Worm (Caenorhabditis elegans) whole organism, young adult: ENCODE data around the gene srbc-39.
A peak's percentile ranks its signal among the peaks of the same experiment; 100 is the strongest.

Source experiments
- B0019.2 ChIP-seq: fragments of 200-800 bp; sonication (Bioruptor generic); conservative IDR thresholded peaks from 2 replicates; pipeline ENCODE4 v1.3.6; 2022; ENCODE audit warnings: missing genetic modification reagents, missing genetic modification characterization, missing compliant biosample characterization
- B0261.1 ChIP-seq: sonication (generic microtip); optimal IDR thresholded peaks from 2 replicates; lab custom pipeline; 2016; ENCODE audit warnings: mild to moderate bottlenecking, missing genetic modification characterization, moderate library complexity, missing compliant biosample characterization
- B0336.3 ChIP-seq: fragments of 200-800 bp; sonication (Bioruptor generic); IDR thresholded peaks from 2 replicates; pipeline ENCODE4 v1.3.6; 2022; ENCODE audit warnings: missing genetic modification characterization, missing compliant biosample characterization
- F37B4.10 ChIP-seq: fragments of 200-800 bp; sonication (Bioruptor generic); IDR thresholded peaks from 2 replicates; pipeline ENCODE4 v1.3.6; 2022; ENCODE audit warnings: missing genetic modification characterization, missing compliant biosample characterization
- K11D2.4 ChIP-seq: fragments of 200-800 bp; sonication (Bioruptor generic); IDR thresholded peaks from 2 replicates; pipeline ENCODE4 v1.3.6; 2022; ENCODE audit warnings: missing genetic modification reagents, missing genetic modification characterization, missing compliant biosample characterization
- K12H6.12 ChIP-seq: fragments of 200-800 bp; sonication (Bioruptor generic); optimal IDR thresholded peaks from 2 replicates; lab custom pipeline; 2018; ENCODE audit warnings: mild to moderate bottlenecking, missing genetic modification characterization, missing compliant biosample characterization
- T26A5.8 ChIP-seq: sonication (generic microtip); optimal IDR thresholded peaks from 2 replicates; lab custom pipeline; 2016; ENCODE audit warnings: missing genetic modification characterization, missing compliant biosample characterization
- Y53G8AR.9 ChIP-seq: fragments of 200-800 bp; sonication (Bioruptor generic); conservative IDR thresholded peaks from 2 replicates; pipeline ENCODE4 v1.3.6; 2022; ENCODE audit warnings: missing genetic modification reagents, missing genetic modification characterization, missing compliant biosample characterization
- Y56A3A.18 ChIP-seq: fragments of 200-800 bp; sonication (Bioruptor generic); IDR thresholded peaks from 2 replicates; pipeline ENCODE4 v1.3.6; 2022; ENCODE audit warnings: missing genetic modification reagents, missing genetic modification characterization, missing compliant biosample characterization
- Y67H2A.10 ChIP-seq: fragments of 200-800 bp; sonication (Bioruptor generic); conservative IDR thresholded peaks from 2 replicates; pipeline ENCODE4 v1.3.6; 2022; ENCODE audit warnings: missing genetic modification reagents, missing genetic modification characterization, missing compliant biosample characterization
- Y79H2A.3 ChIP-seq: fragments of 200-800 bp; sonication (Bioruptor generic); conservative IDR thresholded peaks from 2 replicates; pipeline ENCODE4 v1.3.6; 2022; ENCODE audit warnings: missing genetic modification reagents, missing genetic modification characterization, missing compliant biosample characterization
- Y95B8A.8 ChIP-seq: fragments of 200-800 bp; sonication (Bioruptor generic); IDR thresholded peaks from 2 replicates; pipeline ENCODE4 v1.3.6; 2022; ENCODE audit warnings: missing genetic modification reagents, missing genetic modification characterization, missing compliant biosample characterization
- ZK185.1 ChIP-seq: sonication (generic microtip); optimal IDR thresholded peaks from 2 replicates; lab custom pipeline; 2016; ENCODE audit warnings: mild to moderate bottlenecking, missing genetic modification characterization, missing compliant biosample characterization; ENCODE audit not compliant: poor library complexity, severe bottlenecking
- akir-1 ChIP-seq: fragments of 200-800 bp; sonication (Bioruptor generic); optimal IDR thresholded peaks from 2 replicates; lab custom pipeline; 2018; ENCODE audit warnings: mild to moderate bottlenecking, missing genetic modification characterization, moderate library complexity, missing compliant biosample characterization
- ama-1 ChIP-seq, 3 experiments: fragments of 150-350 bp in 1 of 3; sonication (generic microtip) in 2 of 3; optimal IDR thresholded peaks; 2 replicates each; lab custom pipeline; 2014 to 2018; ENCODE audit warnings: missing biosample characterization in 2 of 3, missing genetic modification characterization in 2 of 3, missing genetic modification reagents in 2 of 3
- aptf-2 ChIP-seq: fragments of 200-800 bp; sonication (Bioruptor generic); conservative IDR thresholded peaks from 2 replicates; pipeline ENCODE4 v1.3.6; 2022; ENCODE audit warnings: missing genetic modification reagents, missing genetic modification characterization, missing compliant biosample characterization
- aptf-3 ChIP-seq: fragments of 200-800 bp; sonication (Bioruptor generic); IDR thresholded peaks from 2 replicates; pipeline ENCODE4 v1.3.6; 2022; ENCODE audit warnings: missing genetic modification characterization, missing compliant biosample characterization
- bed-1 ChIP-seq: fragments of 200-800 bp; sonication (Bioruptor generic); IDR thresholded peaks from 2 replicates; pipeline ENCODE4 v1.3.6; 2022; ENCODE audit warnings: missing genetic modification reagents, missing genetic modification characterization, missing compliant biosample characterization
- ceh-27 ChIP-seq: fragments of 200-800 bp; sonication (Bioruptor generic); optimal IDR thresholded peaks from 2 replicates; lab custom pipeline; 2018; ENCODE audit warnings: mild to moderate bottlenecking, missing genetic modification characterization, moderate library complexity, missing compliant biosample characterization
- ceh-40 ChIP-seq: fragments of 200-800 bp; sonication (Bioruptor generic); IDR thresholded peaks from 2 replicates; pipeline ENCODE4 v1.3.6; 2022; ENCODE audit warnings: missing genetic modification characterization, missing compliant biosample characterization
- ceh-91 ChIP-seq: fragments of 200-800 bp; sonication (Bioruptor generic); IDR thresholded peaks from 2 replicates; pipeline ENCODE4 v1.3.6; 2022; ENCODE audit warnings: missing genetic modification reagents, missing genetic modification characterization, missing compliant biosample characterization
- efl-1 ChIP-seq: fragments of 150-350 bp; optimal IDR thresholded peaks from 2 replicates; lab custom pipeline; 2014; ENCODE audit warnings: missing biosample characterization, missing genetic modification reagents, missing genetic modification characterization
- ets-4 ChIP-seq: fragments of 200-800 bp; sonication (Bioruptor generic); optimal IDR thresholded peaks from 2 replicates; lab custom pipeline; 2018; ENCODE audit warnings: mild to moderate bottlenecking, missing genetic modification characterization, missing compliant biosample characterization
- him-1 ChIP-seq: sonication (generic microtip); optimal IDR thresholded peaks from 2 replicates; lab custom pipeline; 2016; ENCODE audit warnings: missing genotype, missing genetic modification reagents, missing genetic modification characterization, missing compliant biosample characterization
- hlh-12 ChIP-seq: sonication (generic microtip); optimal IDR thresholded peaks from 2 replicates; lab custom pipeline; 2016; ENCODE audit warnings: missing genetic modification characterization, missing compliant biosample characterization
- hmg-20 ChIP-seq: fragments of 200-800 bp; sonication (Bioruptor generic); IDR thresholded peaks from 2 replicates; pipeline ENCODE4 v1.3.6; 2022; ENCODE audit warnings: missing genetic modification reagents, missing genetic modification characterization, missing compliant biosample characterization
- let-607 ChIP-seq, 2 experiments: fragments of 200-800 bp in 1 of 2; sonication (Bioruptor generic) in 1 of 2; sonication (generic microtip) in 1 of 2; optimal IDR thresholded peaks; 2 replicates each; lab custom pipeline; 2016 to 2018; ENCODE audit warnings: mild to moderate bottlenecking in 2 of 2, missing compliant biosample characterization in 2 of 2, missing genetic modification characterization in 2 of 2, moderate library complexity in 2 of 2, missing genotype in 1 of 2
- lin-26 ChIP-seq: fragments of 200-800 bp; sonication (Bioruptor generic); IDR thresholded peaks from 2 replicates; pipeline ENCODE4 v1.3.6; 2022; ENCODE audit warnings: missing genetic modification reagents, missing genetic modification characterization, missing compliant biosample characterization
- madf-10 ChIP-seq: sonication (generic microtip); optimal IDR thresholded peaks from 2 replicates; lab custom pipeline; 2016; ENCODE audit warnings: mild to moderate bottlenecking, missing genetic modification characterization, missing compliant biosample characterization
- madf-6 ChIP-seq: fragments of 200-800 bp; sonication (Bioruptor generic); IDR thresholded peaks from 2 replicates; pipeline ENCODE4 v1.3.6; 2022; ENCODE audit warnings: missing genetic modification reagents, missing genetic modification characterization, missing compliant biosample characterization
- madf-8 ChIP-seq: fragments of 200-800 bp; sonication (Bioruptor generic); conservative IDR thresholded peaks from 2 replicates; pipeline ENCODE4 v1.3.6; 2022; ENCODE audit warnings: missing genetic modification reagents, missing genetic modification characterization, missing compliant biosample characterization
- nfya-1 ChIP-seq: sonication (generic microtip); optimal IDR thresholded peaks from 2 replicates; lab custom pipeline; 2017; ENCODE audit warnings: antibody characterized with exemption, missing compliant biosample characterization, missing genetic modification characterization, borderline replicate concordance; ENCODE audit not compliant: insufficient read depth
- nfyb-1 ChIP-seq: fragments of 200-800 bp; sonication (Bioruptor generic); IDR thresholded peaks from 2 replicates; pipeline ENCODE4 v1.3.6; 2022; ENCODE audit warnings: missing genetic modification reagents, missing genetic modification characterization, missing compliant biosample characterization
- nhr-120 ChIP-seq: fragments of 200-800 bp; sonication (Bioruptor generic); IDR thresholded peaks from 2 replicates; pipeline ENCODE4 v1.3.6; 2022; ENCODE audit warnings: missing genetic modification characterization, missing compliant biosample characterization
- nhr-80 ChIP-seq: sonication (generic microtip); optimal IDR thresholded peaks from 2 replicates; lab custom pipeline; 2016; ENCODE audit warnings: missing genetic modification characterization, missing compliant biosample characterization
- nhr-90 ChIP-seq: sonication (generic microtip); optimal IDR thresholded peaks from 2 replicates; lab custom pipeline; 2016; ENCODE audit warnings: missing genotype, mild to moderate bottlenecking, missing genetic modification characterization, missing compliant biosample characterization
- snpc-4 ChIP-seq, 5 experiments: fragments of 150-350 bp in 1 of 5; sonication (generic microtip) in 4 of 5; optimal IDR thresholded peaks; 2 replicates each; lab custom pipeline; 2014 to 2018; ENCODE audit warnings: missing genetic modification characterization in 5 of 5, missing biosample characterization in 3 of 5, antibody characterized with exemption in 2 of 5, mild to moderate bottlenecking in 2 of 5, missing compliant biosample characterization in 2 of 5, missing genotype in 2 of 5, moderate library complexity in 2 of 5, missing genetic modification reagents in 1 of 5
- tbp1 ChIP-seq: fragments of 200-800 bp; sonication (Bioruptor generic); optimal IDR thresholded peaks from 2 replicates; lab custom pipeline; 2018; ENCODE audit warnings: mild to moderate bottlenecking, missing genetic modification characterization, missing compliant biosample characterization
- tbx-9 ChIP-seq: sonication (generic microtip); optimal IDR thresholded peaks from 2 replicates; lab custom pipeline; 2016; ENCODE audit warnings: borderline replicate concordance, missing genetic modification characterization, inconsistent platforms, missing compliant biosample characterization
- xnd-1 ChIP-seq: sonication (generic microtip); optimal IDR thresholded peaks from 2 replicates; lab custom pipeline; 2016; ENCODE audit warnings: missing genotype, missing genetic modification reagents, missing genetic modification characterization, missing compliant biosample characterization
- zfh-2 ChIP-seq: fragments of 200-800 bp; sonication (Bioruptor generic); conservative IDR thresholded peaks from 2 replicates; pipeline ENCODE4 v1.3.6; 2022; ENCODE audit warnings: missing genetic modification reagents, missing genetic modification characterization, missing compliant biosample characterization
- ztf-28 ChIP-seq: fragments of 200-800 bp; sonication (Bioruptor generic); IDR thresholded peaks from 2 replicates; pipeline ENCODE4 v1.3.6; 2022; ENCODE audit warnings: missing genetic modification reagents, missing genetic modification characterization, missing compliant biosample characterization

Gene srbc-39

ce11 chrV:725807-726572 is 17.1 kb downstream of the srbc-39 start (continued):
- no peak for TF ChIP-seq B0261.1 (tag; lab: Kevin White, UChicago)
- no peak for TF ChIP-seq ceh-91 (GFP tag; lab: Robert Waterston, UW)
- no peak for TF ChIP-seq F37B4.10 (GFP tag; lab: Robert Waterston, UW)
- peak; percentile 77 for TF ChIP-seq ZK185.1 (tag; lab: Kevin White, UChicago)
- TF ChIP-seq T26A5.8 = no peak
- no peak for TF ChIP-seq let-607 (tag; optimal IDR thresholded peaks at IDR 0.05; lab: Kevin White, UChicago)
- TF ChIP-seq him-1 (tag; lab: Kevin White, UChicago) = no peak
- TF ChIP-seq nhr-120 (GFP tag; lab: Robert Waterston, UW) = peak; percentile 70; the same call in 1 of the 2 replicates
- no peak for TF ChIP-seq bed-1 (GFP tag; lab: Robert Waterston, UW)
- TF ChIP-seq ceh-40 (GFP tag; lab: Robert Waterston, UW) = no peak
- no peak for TF ChIP-seq tbp1 (GFP tag; lab: Kevin White, UChicago)
- TF ChIP-seq ceh-27 (GFP tag; lab: Kevin White, UChicago) = no peak
- no peak for TF ChIP-seq snpc-4 (GFP tag; optimal IDR thresholded peaks at IDR 0.05; lab: Kevin White, UChicago)
- TF ChIP-seq snpc-4 (tag; optimal IDR thresholded peaks at IDR 0.05; lab: Kevin White, UChicago) = no peak
- TF ChIP-seq ets-4 (GFP tag; lab: Kevin White, UChicago) = no peak
- TF ChIP-seq B0019.2 (GFP tag; lab: Robert Waterston, UW) = no peak
- peak; percentile 64 for TF ChIP-seq Y53G8AR.9 (GFP tag; lab: Robert Waterston, UW)
- no peak; the same call in 1 of the 2 replicates for TF ChIP-seq hmg-20 (GFP tag; lab: Robert Waterston, UW)
- no peak for TF ChIP-seq efl-1 (GFP tag; lab: Kevin White, UChicago)
- TF ChIP-seq zfh-2 (GFP tag; lab: Robert Waterston, UW) = 0 out of 2 replicates have a peak, but pooled peaks have one; percentile 27
- no peak for TF ChIP-seq Y67H2A.10 (GFP tag; lab: Robert Waterston, UW)
- no peak for TF ChIP-seq madf-8 (GFP tag; lab: Robert Waterston, UW)
- no peak for TF ChIP-seq tbx-9 (tag; lab: Kevin White, UChicago)
- TF ChIP-seq aptf-3 (GFP tag; lab: Robert Waterston, UW) = no peak
- no peak; the same call in 1 of the 2 replicates for TF ChIP-seq lin-26
- no peak for TF ChIP-seq akir-1 (GFP tag; lab: Kevin White, UChicago)
- peak; percentile 5 for TF ChIP-seq nhr-90 (tag; lab: Kevin White, UChicago)
- no peak for TF ChIP-seq madf-6
- no peak for TF ChIP-seq hlh-12

ce11 chrV:726573-727483 is 17.9 kb downstream of the srbc-39 start:
- TF ChIP-seq Y56A3A.18 (GFP tag; lab: Robert Waterston, UW) = peak; percentile 41; the same call in 1 of the 2 replicates
- TF ChIP-seq K11D2.4 = peak; percentile 32; the same call in 1 of the 2 replicates
- peak; percentile 38 for TF ChIP-seq ama-1 (optimal IDR thresholded peaks at IDR 0.05; lab: Kevin White, UChicago)
- TF ChIP-seq ama-1 (GFP tag; optimal IDR thresholded peaks at IDR 0.05; lab: Kevin White, UChicago) = no peak
- TF ChIP-seq nhr-120 (GFP tag; lab: Robert Waterston, UW) = 0 out of 2 replicates have a peak, but pooled peaks have one; percentile 56
- peak; percentile 35; the same call in 1 of the 2 replicates for TF ChIP-seq Y53G8AR.9 (GFP tag; lab: Robert Waterston, UW)
- TF ChIP-seq Y95B8A.8 = peak; percentile 18; the same call in 1 of the 2 replicates
- no peak for TF ChIP-seq aptf-2 (GFP tag; lab: Robert Waterston, UW)
- peak; percentile 7; the same call in 1 of the 2 replicates for TF ChIP-seq B0336.3
- peak; percentile 29 for TF ChIP-seq nhr-80 (tag; lab: Kevin White, UChicago)
- no peak for TF ChIP-seq nfya-1 (tag; lab: Kevin White, UChicago)
- no peak for TF ChIP-seq madf-10
- TF ChIP-seq Y79H2A.3 = no peak
- no peak for TF ChIP-seq xnd-1 (tag; lab: Kevin White, UChicago)
- TF ChIP-seq ztf-28 (GFP tag; lab: Robert Waterston, UW) = 0 out of 2 replicates have a peak, but pooled peaks have one; percentile 10
- TF ChIP-seq nfyb-1 = peak; percentile 10; the same call in 1 of the 2 replicates
- peak; percentile 1 for TF ChIP-seq K12H6.12 (tag; lab: Kevin White, UChicago)
- TF ChIP-seq let-607 (tag; optimal IDR thresholded peaks at IDR 0.05; lab: Kevin White, UChicago) = peak; percentile 0 to 33
